Worm (Caenorhabditis elegans) whole organism, L1 larva: Measurements from ENCODE around the gene T05A7.11.

Experiments used
- ama-1 ChIP-seq: fragments of 150-350 bp; optimal IDR thresholded peaks from 2 replicates; lab custom pipeline; 2014
- ceh-82 ChIP-seq, 3 experiments: fragments of 150-350 bp in 1 of 3; sonication (generic microtip) in 2 of 3; optimal IDR thresholded peaks; 2 replicates each; lab custom pipeline; 2014 to 2017; ENCODE audit warnings: missing biosample characterization in 3 of 3, missing genetic modification characterization in 3 of 3
- ceh-88 ChIP-seq: fragments of 200-800 bp; sonication (Bioruptor generic); IDR thresholded peaks from 2 replicates; pipeline ENCODE4 v1.3.6; 2022; ENCODE audit warnings: missing genetic modification characterization, missing compliant biosample characterization
- ceh-90 ChIP-seq: sonication (generic microtip); optimal IDR thresholded peaks from 2 replicates; lab custom pipeline; 2016; ENCODE audit warnings: missing genetic modification characterization, missing compliant biosample characterization
- ces-1 ChIP-seq: fragments of 150-350 bp; optimal IDR thresholded peaks from 2 replicates; lab custom pipeline; 2014; ENCODE audit warnings: missing biosample characterization, missing genetic modification reagents, missing genetic modification characterization
- dpl-1 ChIP-seq, 3 experiments: fragments of 150-350 bp in 2 of 3; sonication (generic microtip) in 1 of 3; optimal IDR thresholded peaks; 2 replicates each; lab custom pipeline; 2014 to 2017; ENCODE audit warnings: missing biosample characterization in 3 of 3, missing genetic modification characterization in 3 of 3, missing genetic modification reagents in 3 of 3
- elt-3 ChIP-seq, 6 experiments: fragments of 150-350 bp in 1 of 6; sonication (generic microtip); optimal IDR thresholded peaks; 2 replicates each; lab custom pipeline; 2017 to 2018; ENCODE audit warnings: missing biosample characterization in 6 of 6, missing genetic modification characterization in 6 of 6, inconsistent platforms in 1 of 6
- ets-5 ChIP-seq: fragments of 200-800 bp; sonication (Bioruptor generic); IDR thresholded peaks from 2 replicates; pipeline ENCODE4 v1.3.6; 2022; ENCODE audit warnings: missing genetic modification characterization, missing compliant biosample characterization
- lir-3 ChIP-seq: sonication (generic microtip); optimal IDR thresholded peaks from 2 replicates; lab custom pipeline; 2016; ENCODE audit warnings: mild to moderate bottlenecking, missing genetic modification characterization, moderate library complexity, missing compliant biosample characterization; ENCODE audit not compliant: poor library complexity
- mdl-1 ChIP-seq, 2 experiments: fragments of 150-350 bp; optimal IDR thresholded peaks; 2 replicates each; lab custom pipeline; 2014 to 2017; ENCODE audit warnings: missing biosample characterization in 2 of 2, missing genetic modification characterization in 2 of 2, inconsistent platforms in 1 of 2

Gene T05A7.11

DNA sequence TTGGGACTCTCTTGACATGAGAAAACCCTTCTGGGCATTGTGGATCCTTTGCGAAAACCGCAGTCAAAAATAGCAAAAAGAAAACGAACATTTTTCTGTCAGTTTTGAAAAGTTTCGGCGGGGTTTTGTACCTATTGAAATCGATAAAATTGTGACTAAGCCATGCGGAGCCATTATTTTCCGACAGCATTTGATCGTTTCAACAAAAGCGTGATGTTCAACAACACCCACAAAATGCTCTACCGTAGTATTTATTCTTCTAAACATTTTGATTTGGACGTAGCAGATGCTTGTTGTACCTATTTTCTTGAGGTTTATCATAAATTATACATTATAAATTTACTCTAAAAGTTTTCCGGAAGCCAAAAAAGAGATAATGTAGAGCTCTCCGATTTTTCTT, 48.8 kb downstream of the T05A7.11 start, which contains the start of gene clec-136:
clec-136 (minus strand) TSS at position 101 of the 400 bp plus-strand sequence.
- TF ChIP-seq ceh-88 (GFP tag; lab: Robert Waterston, UW), result no peak
- TF ChIP-seq mdl-1 (tag; optimal IDR thresholded peaks at IDR 0.05; lab: Kevin White, UChicago), result no peak
- no peak for TF ChIP-seq ceh-90 (tag; lab: Kevin White, UChicago)
- TF ChIP-seq ama-1 (lab: Kevin White, UChicago), result no peak
- TF ChIP-seq dpl-1 (GFP tag; optimal IDR thresholded peaks at IDR 0.05; lab: Kevin White, UChicago), result no peak
- TF ChIP-seq ceh-82 (tag; optimal IDR thresholded peaks at IDR 0.05; lab: Kevin White, UChicago), result no peak
- no peak for TF ChIP-seq ces-1 (GFP tag; lab: Kevin White, UChicago)
- no peak for TF ChIP-seq lir-3 (tag; lab: Kevin White, UChicago)
- no peak for TF ChIP-seq ets-5 (GFP tag; lab: Robert Waterston, UW)
- TF ChIP-seq elt-3 (tag; optimal IDR thresholded peaks at IDR 0.05; lab: Kevin White, UChicago), result no peak
